Worm (Caenorhabditis elegans): ENCODE measurements around the gene fan-1.

Gene fan-1

DNA sequence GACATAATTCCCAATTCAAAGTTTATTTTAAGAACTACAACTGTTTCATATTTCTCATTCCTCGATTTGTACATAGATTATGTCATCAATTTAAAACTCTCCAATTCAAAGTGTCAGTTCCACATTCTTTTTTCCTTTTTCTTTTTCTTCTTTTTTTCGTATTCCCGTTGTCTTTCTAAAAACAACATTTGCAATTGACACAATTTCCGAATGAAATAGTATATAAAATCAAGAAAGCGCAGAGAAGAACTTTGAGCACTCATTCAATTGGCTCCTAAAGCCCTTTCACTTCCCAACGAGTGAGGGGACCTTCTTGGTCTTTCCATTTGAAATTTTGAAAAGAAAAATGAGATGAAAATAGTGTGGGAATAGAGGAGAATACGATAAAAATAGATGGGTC, 1.1 kb upstream of the fan-1 start:
- TF ChIP-seq unc-62 (GFP tag; optimal IDR thresholded peaks at IDR 0.05): no peak
- no peak for TF ChIP-seq ceh-9 (tag; optimal IDR thresholded peaks at IDR 0.05)
- no peak for TF ChIP-seq unc-39 (tag; optimal IDR thresholded peaks at IDR 0.05)
- no peak for TF ChIP-seq pqm-1 (tag; optimal IDR thresholded peaks at IDR 0.05)
- TF ChIP-seq nhr-11 (tag; optimal IDR thresholded peaks at IDR 0.05): no peak
- TF ChIP-seq mdl-1 (tag; optimal IDR thresholded peaks at IDR 0.05): no peak

DNA sequence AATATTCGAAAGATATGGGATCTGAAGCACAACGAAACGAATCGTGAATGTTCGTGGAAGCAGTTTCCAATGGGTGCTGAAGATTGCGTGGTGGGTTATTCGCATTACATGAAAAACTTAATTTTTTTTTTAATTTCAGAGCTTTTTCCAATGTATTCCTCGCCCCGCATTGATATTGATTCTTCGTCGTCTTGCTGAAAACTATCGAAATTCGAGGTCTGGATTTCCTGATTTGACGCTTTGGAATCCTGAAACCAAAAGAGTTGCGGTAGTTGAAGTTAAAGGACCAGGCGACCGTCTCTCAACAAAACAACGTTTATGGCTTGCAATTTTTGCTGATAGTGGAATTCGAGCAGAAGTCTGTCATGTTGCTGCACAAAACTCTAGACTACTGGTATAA, 3.5 kb downstream of the fan-1 start:
- TF ChIP-seq nhr-43 (tag; optimal IDR thresholded peaks at IDR 0.05; ENCODE audit: poor library complexity, severe bottlenecking) (peak; percentile 27), elt-2 (tag; optimal IDR thresholded peaks at IDR 0.05) (peak; percentile 23), unc-62 (GFP tag; optimal IDR thresholded peaks at IDR 0.05) (no peak), unc-39 (tag; optimal IDR thresholded peaks at IDR 0.05) (no peak), tbx-2 (tag; optimal IDR thresholded peaks at IDR 0.05) (no peak), nhr-12 (tag; optimal IDR thresholded peaks at IDR 0.05) (no peak), aly-2 (tag; optimal IDR thresholded peaks at IDR 0.05) (no peak)

DNA sequence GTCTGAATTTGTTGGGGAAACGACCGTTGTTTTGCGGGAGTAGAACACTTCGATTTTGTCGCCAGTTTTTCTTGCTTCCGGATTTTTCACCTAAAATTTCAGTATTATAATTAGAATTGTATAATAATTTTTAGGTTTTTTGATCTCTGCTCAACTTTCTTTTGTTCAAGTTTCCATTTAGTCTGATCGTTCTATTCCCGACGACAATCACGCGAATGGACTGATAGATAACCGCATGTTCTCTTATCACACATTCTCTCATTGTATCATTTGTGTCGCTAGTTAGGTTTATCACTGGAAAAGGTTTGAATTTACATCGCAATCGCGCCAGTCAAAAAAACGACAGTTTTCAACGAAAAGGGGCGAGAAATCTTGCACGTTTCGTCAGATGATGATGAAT, 6.4 kb downstream of the fan-1 start:
- TF ChIP-seq mml-1 (tag; optimal IDR thresholded peaks at IDR 0.05): no peak
- TF ChIP-seq pqm-1 (tag; optimal IDR thresholded peaks at IDR 0.05): peak; percentile 88
- TF ChIP-seq egl-5 (tag; optimal IDR thresholded peaks at IDR 0.05): no peak
- peak in 2 of 3 experiments; percentile 68 to 91 for TF ChIP-seq elt-3 (tag; optimal IDR thresholded peaks at IDR 0.05)
- TF ChIP-seq pha-4 (tag; optimal IDR thresholded peaks at IDR 0.05): peak; percentile 33
- TF ChIP-seq nhr-77 (tag; optimal IDR thresholded peaks at IDR 0.05): no peak
- TF ChIP-seq eor-1 (tag; optimal IDR thresholded peaks at IDR 0.05): no peak
- no peak for TF ChIP-seq aly-2 (tag; optimal IDR thresholded peaks at IDR 0.05)
- TF ChIP-seq jun-1 (tag; optimal IDR thresholded peaks at IDR 0.05): peak; percentile 29
- TF ChIP-seq nfya-1 (tag; optimal IDR thresholded peaks at IDR 0.05; ENCODE audit: insufficient read depth): no peak
- TF ChIP-seq lin-15B (tag; optimal IDR thresholded peaks at IDR 0.05): no peak
- peak; percentile 95 for TF ChIP-seq elt-2 (tag; optimal IDR thresholded peaks at IDR 0.05)

DNA sequence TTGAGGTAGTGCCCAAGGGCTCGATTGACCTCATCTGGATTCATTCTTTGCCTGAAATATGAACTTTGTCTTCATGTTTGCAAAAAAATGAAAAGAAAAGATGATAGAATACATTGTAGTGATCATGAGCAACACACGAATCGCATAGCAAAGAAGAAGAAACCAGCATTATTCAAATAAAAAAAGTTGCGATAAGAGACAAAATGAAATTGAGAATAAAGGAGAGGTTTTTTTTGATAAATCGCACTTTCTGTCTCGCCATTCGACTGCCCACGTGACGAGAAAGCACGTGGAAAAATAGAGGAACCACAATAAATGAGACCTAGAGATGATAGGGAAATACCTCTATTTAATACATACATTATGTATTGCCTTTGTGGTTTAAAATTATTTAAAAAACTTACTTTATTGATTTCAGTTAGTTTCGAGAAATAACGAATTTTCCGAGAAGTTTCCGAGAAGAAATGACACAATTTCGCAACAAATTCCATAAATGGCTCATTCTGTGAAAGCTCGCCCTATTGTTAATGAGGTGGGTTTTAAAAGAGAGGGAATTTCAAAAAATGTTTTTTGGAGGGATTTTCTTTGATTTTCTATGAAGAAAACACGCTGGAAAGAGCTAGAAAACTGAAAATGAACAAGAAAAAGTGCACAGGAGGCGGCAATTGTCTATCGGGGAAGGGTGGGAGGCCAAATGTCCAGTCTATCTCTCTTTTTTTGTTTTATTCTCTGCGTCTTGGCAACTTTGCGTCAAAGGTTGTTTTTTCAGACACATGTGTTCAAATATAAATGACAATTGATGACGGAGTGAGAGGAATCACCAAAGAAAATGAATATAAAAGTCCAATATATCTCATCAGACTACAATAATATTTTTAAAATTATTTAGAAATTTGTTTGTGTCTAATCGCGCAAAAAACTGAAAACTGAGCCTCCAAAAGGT, 7.2 kb downstream of the fan-1 start, which contains the start of gene paqr-1:
paqr-1 (minus strand) TSS at position 51 of the 943 bp plus-strand sequence.
- TF ChIP-seq elt-2 (tag; optimal IDR thresholded peaks at IDR 0.05) (peak; percentile 0), egl-5 (tag; optimal IDR thresholded peaks at IDR 0.05) (peak; percentile 77), pha-4 (tag; optimal IDR thresholded peaks at IDR 0.05) (peak; percentile 6), aly-2 (tag; optimal IDR thresholded peaks at IDR 0.05) (no peak), tbx-2 (tag; optimal IDR thresholded peaks at IDR 0.05) (no peak), skn-1 (tag; optimal IDR thresholded peaks at IDR 0.05) (no peak), fkh-10 (GFP tag; optimal IDR thresholded peaks at IDR 0.05) (no peak), lin-39 (tag; optimal IDR thresholded peaks at IDR 0.05) (peak; percentile 16), elt-1 (tag; optimal IDR thresholded peaks at IDR 0.05) (no peak), lin-15B (tag; optimal IDR thresholded peaks at IDR 0.05) (peak; percentile 53), pqm-1 (tag; optimal IDR thresholded peaks at IDR 0.05) (peak; percentile 29), nfya-1 (tag; optimal IDR thresholded peaks at IDR 0.05; ENCODE audit: insufficient read depth) (peak; percentile 37), mdl-1 (tag; optimal IDR thresholded peaks at IDR 0.05) (peak; percentile 41), fos-1 (tag; optimal IDR thresholded peaks at IDR 0.05) (peak; percentile 6), nhr-76 (tag; optimal IDR thresholded peaks at IDR 0.05) (no peak), sea-2 (GFP tag; optimal IDR thresholded peaks at IDR 0.05) (no peak)

DNA sequence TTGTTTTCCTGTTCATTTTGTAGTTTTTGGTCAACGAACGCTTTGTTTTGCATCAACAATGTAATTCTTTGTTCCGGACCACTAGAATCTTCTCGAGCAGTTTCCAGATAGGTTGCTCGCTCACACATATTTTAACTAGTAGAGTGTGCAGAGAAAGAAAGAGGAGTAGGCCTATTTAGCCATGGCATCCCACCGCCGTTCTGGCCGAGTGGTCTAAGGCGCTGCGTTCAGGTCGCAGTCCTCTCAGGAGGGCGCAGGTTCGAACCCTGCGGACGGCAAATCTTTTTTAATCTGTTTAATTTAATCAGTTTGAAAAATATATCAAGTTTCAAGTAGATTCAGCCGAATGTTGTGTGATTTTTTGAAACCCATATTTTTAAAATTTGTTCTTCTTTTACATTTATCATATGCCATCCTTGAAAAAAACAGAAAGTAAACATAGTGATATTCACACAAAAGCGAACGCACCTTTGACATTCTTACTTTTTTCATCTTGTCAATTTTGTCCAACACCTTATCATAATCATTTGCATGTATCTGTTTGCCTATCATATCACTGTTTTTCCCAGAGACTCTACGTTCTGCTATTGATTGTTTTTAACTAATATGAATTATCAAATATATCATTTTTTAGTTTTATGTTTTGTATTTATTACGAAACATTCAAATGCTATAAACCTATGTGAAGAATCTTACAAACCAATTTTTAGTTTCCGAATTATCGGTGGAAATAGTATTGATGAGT, 8.3 kb downstream of the fan-1 start, which contains the start of gene try-3:
try-3 (plus strand) TSS at position 532 of the 745 bp plus-strand sequence.
- TF ChIP-seq pqm-1 (tag; optimal IDR thresholded peaks at IDR 0.05) (peak; percentile 43), unc-39 (tag; optimal IDR thresholded peaks at IDR 0.05) (no peak), fkh-2 (tag; optimal IDR thresholded peaks at IDR 0.05) (no peak), nhr-25 (tag; optimal IDR thresholded peaks at IDR 0.05) (no peak), elt-1 (tag; optimal IDR thresholded peaks at IDR 0.05) (no peak), fkh-10 (GFP tag; optimal IDR thresholded peaks at IDR 0.05) (no peak), nhr-237 (tag; optimal IDR thresholded peaks at IDR 0.05) (no peak), nhr-23 (tag; optimal IDR thresholded peaks at IDR 0.05) (peak; percentile 32), lin-15B (tag; optimal IDR thresholded peaks at IDR 0.05) (peak; percentile 49), sea-2 (GFP tag; optimal IDR thresholded peaks at IDR 0.05) (no peak), unc-62 (GFP tag; optimal IDR thresholded peaks at IDR 0.05) (no peak), nhr-28 (tag; optimal IDR thresholded peaks at IDR 0.05) (no peak), fos-1 (tag; optimal IDR thresholded peaks at IDR 0.05) (no peak), lin-39 (tag; optimal IDR thresholded peaks at IDR 0.05) (peak; percentile 88), zag-1 (tag; optimal IDR thresholded peaks at IDR 0.05) (no peak), tbx-2 (tag; optimal IDR thresholded peaks at IDR 0.05) (no peak), nhr-12 (tag; optimal IDR thresholded peaks at IDR 0.05) (no peak), ZK546.5 (tag; optimal IDR thresholded peaks at IDR 0.05) (no peak), ceh-16 (tag; optimal IDR thresholded peaks at IDR 0.05) (no peak), mdl-1 (tag; optimal IDR thresholded peaks at IDR 0.05) (no peak), ceh-82 (tag; optimal IDR thresholded peaks at IDR 0.05) (no peak), snpc-4 (tag; optimal IDR thresholded peaks at IDR 0.05) (peak; percentile 58), jun-1 (tag; optimal IDR thresholded peaks at IDR 0.05) (no peak), ceh-9 (tag; optimal IDR thresholded peaks at IDR 0.05) (no peak), ztf-4 (tag; optimal IDR thresholded peaks at IDR 0.05) (no peak), elt-2 (tag; optimal IDR thresholded peaks at IDR 0.05) (peak; percentile 56), nhr-43 (tag; optimal IDR thresholded peaks at IDR 0.05; ENCODE audit: poor library complexity, severe bottlenecking) (peak; percentile 76)
